Worm (Caenorhabditis elegans) whole organism, midembryonic: ENCODE measurements around the gene F44B9.10.

Source experiments
- T22C8.4 ChIP-seq: fragments of 200-800 bp; sonication (Bioruptor generic); IDR thresholded peaks from 2 replicates; pipeline ENCODE4 v1.3.6; 2022; ENCODE audit warnings: missing genetic modification characterization, missing compliant biosample characterization
- cog-1 ChIP-seq: sonication (generic microtip); optimal IDR thresholded peaks from 2 replicates; lab custom pipeline; 2016; ENCODE audit warnings: missing genetic modification characterization, missing compliant biosample characterization
- flt-1 ChIP-seq: fragments of 200-800 bp; sonication (Bioruptor generic); IDR thresholded peaks from 2 replicates; pipeline ENCODE4 v1.3.6; 2022; ENCODE audit warnings: missing genetic modification characterization, missing compliant biosample characterization
- klf-2 ChIP-seq: fragments of 200-800 bp; sonication (Bioruptor generic); conservative IDR thresholded peaks from 2 replicates; pipeline ENCODE4 v1.3.6; 2022; ENCODE audit warnings: missing genetic modification reagents, missing genetic modification characterization, missing compliant biosample characterization
- med-1 ChIP-seq: sonication (generic microtip); optimal IDR thresholded peaks from 2 replicates; lab custom pipeline; 2017; ENCODE audit warnings: missing genetic modification characterization, mild to moderate bottlenecking, missing compliant biosample characterization, antibody characterized with exemption, missing genetic modification reagents; ENCODE audit not compliant: insufficient read depth
- ref-1 ChIP-seq: fragments of 200-800 bp; sonication (Bioruptor generic); conservative IDR thresholded peaks from 2 replicates; pipeline ENCODE4 v1.3.6; 2022; ENCODE audit warnings: missing genetic modification reagents, missing genetic modification characterization, missing compliant biosample characterization
- tab-1 ChIP-seq: fragments of 200-800 bp; sonication (Bioruptor generic); IDR thresholded peaks from 2 replicates; pipeline ENCODE4 v1.3.6; 2022; ENCODE audit warnings: missing genetic modification characterization, missing compliant biosample characterization
- ztf-23 ChIP-seq: fragments of 200-800 bp; sonication (Bioruptor generic); IDR thresholded peaks from 2 replicates; pipeline ENCODE4 v1.3.6; 2022; ENCODE audit warnings: missing genetic modification reagents, missing genetic modification characterization, missing compliant biosample characterization
- ztf-29 ChIP-seq: fragments of 200-800 bp; sonication (Bioruptor generic); IDR thresholded peaks from 2 replicates; pipeline ENCODE4 v1.3.6; 2022; ENCODE audit warnings: missing genetic modification reagents, missing genetic modification characterization, missing compliant biosample characterization

Gene F44B9.10

ce11 chrIII:8030963-8031362 is 2.5 kb downstream of the F44B9.10 start, which contains the start of gene F44B9.9:
Gene F44B9.9, minus strand, starts transcription at chrIII:8031063.
- no peak for TF ChIP-seq flt-1

ce11 chrIII:8029487-8029886 is 3.9 kb downstream of the F44B9.10 start, which contains the start of gene F44B9.8:
Gene F44B9.8, minus strand, starts transcription at chrIII:8029649.
- TF ChIP-seq med-1 (no peak), ztf-29 (GFP tag; lab: Robert Waterston, UW) (no peak), ref-1 (GFP tag; lab: Robert Waterston, UW) (no peak), cog-1 (tag; lab: Kevin White, UChicago) (no peak), ztf-23 (GFP tag; lab: Robert Waterston, UW) (no peak), flt-1 (no peak), T22C8.4 (no peak), tab-1 (GFP tag; lab: Robert Waterston, UW) (no peak)

ce11 chrIII:8027942-8028341 is 5.5 kb downstream of the F44B9.10 start, which contains the start of gene mdt-30:
Gene mdt-30, minus strand, starts transcription at chrIII:8028042.
- TF ChIP-seq tab-1 (GFP tag; lab: Robert Waterston, UW) (no peak), flt-1 (no peak), ztf-29 (GFP tag; lab: Robert Waterston, UW) (no peak), ref-1 (GFP tag; lab: Robert Waterston, UW) (no peak)

- no peak for TF ChIP-seq tab-1 (GFP tag; lab: Robert Waterston, UW)
- TF ChIP-seq ztf-29 (GFP tag; lab: Robert Waterston, UW): no peak
- no peak for TF ChIP-seq cog-1 (tag; lab: Kevin White, UChicago)
- no peak for TF ChIP-seq med-1
- TF ChIP-seq flt-1: no peak
- no peak for TF ChIP-seq ref-1 (GFP tag; lab: Robert Waterston, UW)
- no peak for TF ChIP-seq ztf-23 (GFP tag; lab: Robert Waterston, UW)
- TF ChIP-seq klf-2 (GFP tag; lab: Robert Waterston, UW): no peak
- no peak for TF ChIP-seq T22C8.4
Observed at ce11 chrIII:8022077-8022476, 11.4 kb downstream of the F44B9.10 start, which contains the start of gene F44B9.2. Gene F44B9.2, plus strand, starts transcription at chrIII:8022463.

- TF ChIP-seq ref-1 (GFP tag; lab: Robert Waterston, UW): no peak
- TF ChIP-seq flt-1: peak; percentile 48; the same call in 1 of the 2 replicates
- peak; percentile 90 for TF ChIP-seq T22C8.4
- peak; percentile 53; the same call in 1 of the 2 replicates for TF ChIP-seq ztf-23 (GFP tag; lab: Robert Waterston, UW)
- TF ChIP-seq cog-1 (tag; lab: Kevin White, UChicago): peak; percentile 84
- no peak for TF ChIP-seq ztf-29 (GFP tag; lab: Robert Waterston, UW)
- no peak for TF ChIP-seq klf-2 (GFP tag; lab: Robert Waterston, UW)
- no peak for TF ChIP-seq tab-1 (GFP tag; lab: Robert Waterston, UW)
- TF ChIP-seq med-1: no peak
Observed at ce11 chrIII:8020823-8021332, 12.6 kb downstream of the F44B9.10 start, which contains the start of gene lin-36. Gene lin-36, minus strand, starts transcription at chrIII:8020873.

ce11 chrIII:8017053-8017452 is 16.4 kb downstream of the F44B9.10 start:
- TF ChIP-seq ztf-29 (GFP tag; lab: Robert Waterston, UW): no peak
- no peak for TF ChIP-seq cog-1 (tag; lab: Kevin White, UChicago)
- no peak for TF ChIP-seq T22C8.4
- no peak for TF ChIP-seq med-1
- TF ChIP-seq ztf-23 (GFP tag; lab: Robert Waterston, UW): no peak
- no peak for TF ChIP-seq ref-1 (GFP tag; lab: Robert Waterston, UW)

- TF ChIP-seq med-1 (no peak), T22C8.4 (no peak), klf-2 (GFP tag; lab: Robert Waterston, UW) (no peak), ztf-23 (GFP tag; lab: Robert Waterston, UW) (no peak)
Observed at ce11 chrIII:8016438-8016837, 17.0 kb downstream of the F44B9.10 start, which contains the start of gene F44B9.5. Gene F44B9.5, minus strand, starts transcription at chrIII:8016538.

ce11 chrIII:8013582-8013981 is 19.9 kb downstream of the F44B9.10 start:
- TF ChIP-seq T22C8.4 (no peak), med-1 (no peak), cog-1 (tag; lab: Kevin White, UChicago) (no peak), ztf-29 (GFP tag; lab: Robert Waterston, UW) (no peak), ztf-23 (GFP tag; lab: Robert Waterston, UW) (no peak), flt-1 (no peak), tab-1 (GFP tag; lab: Robert Waterston, UW) (no peak), ref-1 (GFP tag; lab: Robert Waterston, UW) (no peak), klf-2 (GFP tag; lab: Robert Waterston, UW) (no peak)

- TF ChIP-seq klf-2 (GFP tag; lab: Robert Waterston, UW): no peak
- no peak for TF ChIP-seq ztf-23 (GFP tag; lab: Robert Waterston, UW)
- TF ChIP-seq cog-1 (tag; lab: Kevin White, UChicago): no peak
- TF ChIP-seq T22C8.4: no peak
- no peak for TF ChIP-seq med-1
- TF ChIP-seq flt-1: no peak
- TF ChIP-seq ztf-29 (GFP tag; lab: Robert Waterston, UW): no peak
- TF ChIP-seq tab-1 (GFP tag; lab: Robert Waterston, UW): no peak
- no peak for TF ChIP-seq ref-1 (GFP tag; lab: Robert Waterston, UW)
Observed at ce11 chrIII:8010260-8010822, 23.1 kb downstream of the F44B9.10 start, which contains the start of gene cit-1.2. Gene cit-1.2, plus strand, starts transcription at chrIII:8010772.

ce11 chrIII:8009769-8010168 is 23.7 kb downstream of the F44B9.10 start, which contains the start of gene cit-1.1:
Gene cit-1.1, minus strand, starts transcription at chrIII:8009821.
- no peak for TF ChIP-seq flt-1
- no peak for TF ChIP-seq ztf-23 (GFP tag; lab: Robert Waterston, UW)
- TF ChIP-seq ref-1 (GFP tag; lab: Robert Waterston, UW): no peak
- no peak for TF ChIP-seq med-1
- TF ChIP-seq ztf-29 (GFP tag; lab: Robert Waterston, UW): no peak
- TF ChIP-seq cog-1 (tag; lab: Kevin White, UChicago): no peak
- TF ChIP-seq T22C8.4: no peak
- no peak for TF ChIP-seq klf-2 (GFP tag; lab: Robert Waterston, UW)
- no peak for TF ChIP-seq tab-1 (GFP tag; lab: Robert Waterston, UW)
